Fruit fly (Drosophila melanogaster) Kc167 (cell line): ENCODE measurements around the gene Sox21b.

Experiments used
- Myc ChIP-seq: fragments of >200 bp; optimal IDR thresholded peaks from 2 replicates; lab custom pipeline; 2017; ENCODE audit warnings: missing external identifiers
- h ChIP-seq: fragments of >200 bp; optimal IDR thresholded peaks from 3 replicates; lab custom pipeline; 2018; ENCODE audit warnings: missing external identifiers
- insv ChIP-seq: fragments of >200 bp; optimal IDR thresholded peaks from 3 replicates; lab custom pipeline; 2018; ENCODE audit warnings: missing external identifiers

- TF ChIP-seq insv (lab: Kevin White, UChicago), result no peak
- no peak for TF ChIP-seq Myc (lab: Kevin White, UChicago)
- no peak for TF ChIP-seq h (lab: Kevin White, UChicago)
Measured at dm6 chr3L:14111411-14111810, 19.7 kb downstream of the Sox21b start.
